Worm (Caenorhabditis elegans) whole organism, L4 larva: ENCODE measurements around the gene K09C6.3.

Experiments
- ctbp-1 ChIP-seq: fragments of 200-800 bp; sonication (Bioruptor generic); IDR thresholded peaks from 2 replicates; pipeline ENCODE4 v1.3.6; 2022; ENCODE audit warnings: missing genetic modification reagents, missing genetic modification characterization, missing compliant biosample characterization
- dmd-8 ChIP-seq: fragments of 200-800 bp; sonication (Bioruptor generic); IDR thresholded peaks from 2 replicates; pipeline ENCODE4 v1.3.6; 2022; ENCODE audit warnings: missing genetic modification characterization, missing compliant biosample characterization
- fkh-10 ChIP-seq: fragments of 150-350 bp; optimal IDR thresholded peaks from 2 replicates; lab custom pipeline; 2014; ENCODE audit warnings: missing biosample characterization, missing genetic modification reagents, missing genetic modification characterization
- zip-2 ChIP-seq: fragments of 150-350 bp; optimal IDR thresholded peaks from 2 replicates; lab custom pipeline; 2014; ENCODE audit warnings: missing biosample characterization, missing genetic modification characterization
- ztf-7 ChIP-seq: fragments of 150-350 bp; optimal IDR thresholded peaks from 2 replicates; lab custom pipeline; 2014; ENCODE audit warnings: missing biosample characterization, missing genetic modification characterization

ce11 chrV:889216-889615 is 36.9 kb downstream of the K09C6.3 start, which contains the start of gene T02B11.6:
- no peak for TF ChIP-seq fkh-10
- TF ChIP-seq ctbp-1 (GFP tag; lab: Robert Waterston, UW) = no peak
- TF ChIP-seq zip-2 (tag; lab: Kevin White, UChicago) = no peak
- TF ChIP-seq dmd-8 = no peak
- TF ChIP-seq ztf-7 (tag; lab: Kevin White, UChicago) = no peak
